Fruit fly (Drosophila melanogaster): ENCODE data around the gene CG2113.

dm6 chr3L:3001445-3001844 is 6.5 kb downstream of the CG2113 start, which contains the start of gene FMRFaR:
- TF ChIP-seq fd96Cb (tag; optimal IDR thresholded peaks at IDR 0.05) (no peak), slou (GFP tag; optimal IDR thresholded peaks at IDR 0.05) (no peak), Hr51 (GFP tag; optimal IDR thresholded peaks at IDR 0.05) (no peak), CG14050 (GFP tag; IDR thresholded peaks at IDR 0.05) (no peak), CG12299 (tag; optimal IDR thresholded peaks at IDR 0.05) (no peak), Oli (tag; optimal IDR thresholded peaks at IDR 0.05) (no peak), psq (GFP tag; optimal IDR thresholded peaks at IDR 0.05) (no peak), gt (GFP tag; IDR thresholded peaks at IDR 0.05) (no peak), mld (GFP tag; IDR thresholded peaks at IDR 0.05; ENCODE audit: partially characterized antibody) (no peak)

Measured in whole organism, embryonic.